Fruit fly (Drosophila melanogaster) whole organism, larva: ENCODE measurements around the gene dgt2.
"Not testable (repeated sequence)": the region's sequence is repeated elsewhere in the genome, so short reads cannot be mapped to it uniquely, and the experiment has no call there.

Source experiments
- noc ChIP-seq: fragments of 200-800 bp; sonication (Bioruptor generic); optimal IDR thresholded peaks from 3 replicates; lab custom pipeline; 2019; ENCODE audit warnings: missing biosample characterization, mild to moderate bottlenecking, missing genetic modification characterization, moderate library complexity

Gene dgt2

DNA sequence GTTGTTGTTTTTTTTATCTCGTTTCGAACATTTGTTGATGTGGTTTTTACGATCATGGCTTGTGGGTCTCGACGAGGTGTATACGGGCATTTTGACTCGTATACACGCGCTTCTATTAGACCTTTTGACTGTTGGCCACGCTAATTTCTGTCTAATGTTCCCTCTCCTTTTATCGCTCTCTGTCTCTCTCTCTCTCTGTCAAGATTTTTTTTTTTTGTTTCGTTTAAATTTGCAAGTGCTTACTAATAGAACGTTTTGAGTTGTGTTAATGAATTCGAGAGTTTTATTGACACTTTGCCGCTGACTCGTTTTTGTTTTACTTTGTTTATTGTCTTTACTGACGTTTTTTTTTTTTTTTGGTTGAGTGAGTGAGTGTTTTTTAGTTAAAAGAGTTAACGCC, 19.4 kb upstream of the dgt2 start:
- no peak for TF ChIP-seq noc

DNA sequence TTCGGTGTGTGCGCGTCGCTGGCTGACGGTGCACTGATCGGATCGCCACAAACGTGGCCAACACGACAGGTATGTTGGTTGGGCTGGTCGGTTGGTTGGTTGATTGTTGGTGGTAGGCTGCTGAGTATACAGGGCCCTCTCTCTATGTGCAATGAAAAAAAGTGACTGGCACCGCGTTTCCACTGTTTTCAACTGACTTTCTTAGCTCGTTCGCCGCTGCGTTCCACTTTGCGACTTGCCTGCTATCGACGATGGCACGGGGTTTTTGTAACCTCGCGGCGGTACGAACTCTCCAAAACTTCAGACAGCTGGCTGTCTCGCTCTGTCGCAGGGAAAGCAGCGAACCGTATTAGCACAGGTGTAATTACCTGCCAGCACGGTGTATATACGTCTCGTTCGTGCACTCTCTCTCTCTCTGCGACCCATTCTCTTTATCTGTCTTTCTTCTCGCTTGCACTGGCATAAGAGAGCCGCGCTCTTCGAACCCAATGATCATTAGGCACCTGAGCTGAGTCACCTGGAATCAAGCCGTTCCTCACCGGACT, 18.8 kb upstream of the dgt2 start:
- TF ChIP-seq noc: peak; percentile 63

DNA sequence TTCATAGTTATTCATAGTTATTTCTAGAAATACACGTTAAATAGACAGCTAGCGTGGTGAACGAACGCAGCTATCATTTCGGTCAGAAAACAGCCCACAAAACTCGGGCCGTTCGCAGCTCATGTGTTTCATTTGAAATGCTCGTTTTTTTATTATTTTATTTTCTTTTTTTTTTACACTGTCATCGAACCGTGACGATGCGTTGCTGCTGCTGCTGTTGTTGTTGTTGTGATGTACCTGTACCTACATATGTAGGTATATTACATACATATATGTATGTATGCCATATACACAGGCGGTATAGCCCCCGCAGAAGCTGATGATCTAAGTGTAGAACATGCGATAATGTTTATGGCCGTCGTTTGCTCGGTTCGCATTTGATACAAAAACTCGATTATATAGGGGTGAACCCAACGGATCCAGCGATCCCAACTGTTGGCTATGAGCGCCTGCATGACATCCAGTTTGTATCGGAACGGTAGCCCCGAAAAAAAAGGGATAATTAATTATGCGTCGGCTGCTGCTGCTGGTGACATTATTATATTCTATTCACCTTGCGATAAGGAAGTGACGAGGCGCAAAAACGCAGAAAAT, 16.5 kb upstream of the dgt2 start:
- no peak for TF ChIP-seq noc

DNA sequence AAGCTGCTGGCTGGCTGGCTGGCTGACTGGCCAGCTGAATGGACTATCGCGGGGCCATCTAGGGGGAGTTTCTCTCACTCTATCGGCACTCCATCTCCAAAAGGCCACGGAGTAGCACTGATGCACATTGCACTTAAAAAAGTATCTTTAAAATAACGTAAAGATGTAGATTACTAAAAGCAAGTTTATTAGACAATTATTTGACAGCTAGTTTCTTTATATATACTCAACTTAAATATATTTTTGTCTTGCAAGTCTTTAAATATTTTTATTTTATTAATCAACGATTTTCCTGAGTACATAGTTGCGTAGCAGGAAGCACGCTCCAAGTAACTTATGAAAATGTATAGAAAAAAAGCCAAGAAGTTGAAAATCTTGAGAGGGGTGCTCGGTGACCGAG, 12.8 kb upstream of the dgt2 start:
- TF ChIP-seq noc: no peak

- no peak for TF ChIP-seq noc
Measured at dm6 chr2L:11977721-11978120, 12.0 kb upstream of the dgt2 start.

- TF ChIP-seq noc: no peak
Measured at dm6 chr2L:11980075-11980474, 9.7 kb upstream of the dgt2 start.

DNA sequence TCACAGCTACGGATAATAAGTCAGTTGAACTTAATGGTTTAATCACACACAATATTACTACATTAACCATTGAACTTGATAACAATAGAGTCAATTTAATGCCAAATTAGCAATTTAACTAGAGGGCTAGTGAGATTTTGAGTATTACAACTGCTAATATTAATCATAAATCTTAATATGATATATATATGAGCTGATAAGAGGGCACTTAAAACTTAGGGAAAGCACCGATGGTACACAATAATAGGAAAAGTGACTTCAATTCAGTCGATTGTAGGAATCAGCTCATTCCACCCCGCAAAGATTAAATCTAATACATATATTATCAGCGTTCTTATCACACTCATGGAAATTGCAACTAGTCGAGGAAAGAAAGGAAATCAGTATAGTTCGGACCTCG, 8.5 kb upstream of the dgt2 start, which contains the start of gene CG16965:
TSS of gene CG16965 (plus strand) at position 382 of the 400 bp plus-strand sequence.
- TF ChIP-seq noc: no peak

DNA sequence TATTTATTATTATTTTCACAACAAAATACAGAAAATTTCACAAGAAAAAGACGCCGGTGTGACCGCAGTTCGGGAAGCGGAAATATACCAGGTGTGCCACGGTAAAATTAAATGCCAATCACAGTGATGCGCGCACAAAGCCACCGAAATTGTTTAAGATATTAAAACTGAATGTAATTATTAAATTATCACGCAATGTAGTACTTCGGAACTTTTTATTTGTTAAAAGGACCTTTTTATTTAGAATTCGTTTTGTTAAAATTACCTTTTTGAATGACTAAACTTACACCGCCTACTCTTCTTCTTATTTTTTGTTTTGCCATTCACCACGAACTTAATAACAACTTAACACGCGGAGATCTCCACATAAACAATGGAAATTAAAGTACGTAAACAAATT, 1.8 kb upstream of the dgt2 start, which contains the start of the genes CG6686 and CG34163:
TSS of gene CG6686 (minus strand) at position 95 of the 400 bp plus-strand sequence.
TSS of gene CG34163 (plus strand) at position 326 of the 400 bp plus-strand sequence.
- TF ChIP-seq noc: no peak

dm6 chr2L:11989210-11989609, 526 bp upstream of the dgt2 start:
- TF ChIP-seq noc: no peak

DNA sequence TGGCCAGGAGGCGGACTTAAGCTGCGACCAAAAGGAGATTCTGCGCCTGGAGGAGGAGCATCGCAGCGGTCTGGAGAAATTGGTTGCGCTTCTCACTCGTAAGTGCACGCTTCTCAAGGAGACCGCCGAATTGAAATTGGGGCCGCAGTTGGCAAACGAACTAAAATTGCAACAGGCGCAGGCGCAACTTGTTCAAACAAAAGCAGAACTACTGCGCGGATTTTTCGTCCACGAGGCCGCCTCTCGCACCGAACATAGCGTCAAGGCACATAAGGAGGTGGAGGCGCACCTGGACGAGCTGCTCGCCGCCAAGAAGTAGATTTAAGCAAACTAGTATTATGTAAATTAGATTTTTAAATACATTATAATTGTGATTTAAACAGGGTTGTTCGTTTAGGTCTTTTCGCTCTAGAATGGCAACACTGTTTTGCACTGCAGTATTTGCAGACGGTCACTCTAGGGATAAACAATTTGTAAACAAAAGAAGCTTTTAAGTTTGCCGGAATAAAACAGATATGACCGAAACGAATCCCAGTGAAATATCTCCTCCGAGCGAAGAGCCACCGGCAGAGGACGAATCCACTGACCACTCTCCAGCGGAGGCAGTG, 826 bp downstream of the dgt2 start, which contains the start of gene escl:
TSS of gene escl (plus strand) at position 470 of the 608 bp plus-strand sequence.
- TF ChIP-seq noc: no peak

DNA sequence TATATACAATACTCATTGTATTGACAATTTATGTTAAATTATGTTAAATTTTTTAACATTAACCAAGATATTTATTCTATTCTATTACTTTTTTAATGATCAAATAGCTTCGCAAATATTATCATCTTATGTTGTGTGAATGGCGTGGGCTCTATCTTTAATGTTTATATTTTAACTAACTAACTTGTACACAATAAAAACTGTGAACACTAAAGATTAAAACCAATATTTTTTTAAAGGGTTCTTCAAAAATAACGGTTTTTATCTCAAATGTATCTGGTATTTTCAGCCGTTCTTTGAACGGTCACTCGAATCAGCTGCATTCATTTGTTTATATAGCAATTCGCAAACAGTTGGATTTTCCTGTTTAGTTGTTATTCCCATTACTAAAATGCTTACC, 2.9 kb downstream of the dgt2 start, which contains the start of gene Ada1-2:
TSS of gene Ada1-2 (plus strand) at position 301 of the 400 bp plus-strand sequence.
- not testable (repeated sequence) for TF ChIP-seq noc

DNA sequence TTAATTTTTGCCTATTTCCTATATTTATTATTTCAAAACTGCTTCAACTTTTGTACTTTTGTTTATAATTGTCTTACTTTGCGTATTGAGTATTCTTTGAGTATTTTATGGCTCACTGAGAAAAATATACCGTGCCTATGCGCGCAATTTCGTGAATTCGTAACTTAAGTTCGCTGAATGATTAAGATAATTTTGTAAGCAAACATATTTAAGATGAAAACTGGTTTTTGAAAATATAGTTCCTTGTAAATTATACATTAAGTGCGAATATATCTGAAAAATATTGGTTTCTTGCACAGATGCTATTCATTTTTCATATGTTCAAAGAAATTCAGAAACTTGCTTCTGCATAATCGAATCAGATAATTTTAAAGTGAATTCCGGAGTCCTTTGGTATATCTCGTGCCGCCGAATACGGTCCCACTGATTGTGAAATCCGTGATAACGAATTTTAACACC, 5.6 kb downstream of the dgt2 start, which contains the start of the genes CG18789 and Qtzl:
TSS of gene CG18789 (minus strand) at position 101 of the 459 bp plus-strand sequence.
TSS of gene Qtzl (plus strand) at position 409 of the 459 bp plus-strand sequence.
- TF ChIP-seq noc: not testable (repeated sequence)

DNA sequence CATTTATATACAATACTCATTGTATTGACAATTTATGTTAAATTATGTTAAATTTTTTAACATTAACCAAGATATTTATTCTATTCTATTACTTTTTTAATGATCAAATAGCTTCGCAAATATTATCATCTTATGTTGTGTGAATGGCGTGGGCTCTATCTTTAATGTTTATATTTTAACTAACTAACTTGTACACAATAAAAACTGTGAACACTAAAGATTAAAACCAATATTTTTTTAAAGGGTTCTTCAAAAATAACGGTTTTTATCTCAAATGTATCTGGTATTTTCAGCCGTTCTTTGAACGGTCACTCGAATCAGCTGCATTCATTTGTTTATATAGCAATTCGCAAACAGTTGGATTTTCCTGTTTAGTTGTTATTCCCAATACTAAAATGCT, 6.8 kb downstream of the dgt2 start, which contains the start of gene Ada1-1:
TSS of gene Ada1-1 (plus strand) at position 301 of the 400 bp plus-strand sequence.
- not testable (repeated sequence) for TF ChIP-seq noc

DNA sequence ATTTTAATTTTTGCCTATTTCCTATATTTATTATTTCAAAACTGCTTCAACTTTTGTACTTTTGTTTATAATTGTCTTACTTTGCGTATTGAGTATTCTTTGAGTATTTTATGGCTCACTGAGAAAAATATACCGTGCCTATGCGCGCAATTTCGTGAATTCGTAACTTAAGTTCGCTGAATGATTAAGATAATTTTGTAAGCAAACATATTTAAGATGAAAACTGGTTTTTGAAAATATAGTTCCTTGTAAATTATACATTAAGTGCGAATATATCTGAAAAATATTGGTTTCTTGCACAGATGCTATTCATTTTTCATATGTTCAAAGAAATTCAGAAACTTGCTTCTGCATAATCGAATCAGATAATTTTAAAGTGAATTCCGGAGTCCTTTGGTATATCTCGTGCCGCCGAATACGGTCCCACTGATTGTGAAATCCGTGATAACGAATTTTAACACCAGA, 9.5 kb downstream of the dgt2 start, which contains the start of the genes CG18787 and Nfs1:
TSS of gene CG18787 (minus strand) at position 101 of the 465 bp plus-strand sequence.
TSS of gene Nfs1 (plus strand) at position 415 of the 465 bp plus-strand sequence.
- TF ChIP-seq noc: not testable (repeated sequence)

- no peak for TF ChIP-seq noc
Measured at dm6 chr2L:12001132-12001531, 11.4 kb downstream of the dgt2 start.

DNA sequence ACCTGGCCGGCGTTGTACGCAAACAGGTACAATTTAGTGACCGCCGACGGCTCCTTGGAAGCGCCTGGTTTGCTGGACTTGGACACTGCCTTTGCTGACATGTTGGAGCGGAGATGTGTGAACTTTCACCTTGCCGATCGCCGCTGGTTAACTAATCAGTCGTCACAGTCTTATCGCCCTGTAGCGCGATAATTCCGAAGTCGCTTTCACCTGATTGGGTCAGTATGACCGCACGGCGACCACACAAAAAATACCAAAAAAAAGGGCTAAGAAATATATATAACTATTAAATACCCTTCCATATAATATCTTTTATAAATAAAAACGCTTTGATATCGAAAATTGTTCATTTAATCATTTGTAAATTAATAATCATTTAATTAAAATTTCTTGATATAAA, 12.3 kb downstream of the dgt2 start, which contains the start of gene Hacd1:
TSS of gene Hacd1 (minus strand) at position 216 of the 400 bp plus-strand sequence.
- peak; percentile 36 for TF ChIP-seq noc
